Worm (Caenorhabditis elegans): ENCODE data around the gene K08H10.10.
"Not testable (repeated sequence)": the region's sequence is repeated elsewhere in the genome, so short reads cannot be mapped to it uniquely, and the experiment has no call there.

ce11 chrV:10004048-10004761 lies 3.3 kb downstream of the K08H10.10 start, which contains the start of gene uda-1:
- TF ChIP-seq ama-1 (optimal IDR thresholded peaks at IDR 0.05); pes-1 (GFP tag; IDR thresholded peaks at IDR 0.05); tra-4 (tag; optimal IDR thresholded peaks at IDR 0.05); B0310.2 (tag; optimal IDR thresholded peaks at IDR 0.05); hnd-1 (tag; optimal IDR thresholded peaks at IDR 0.05); tbx-37 (GFP tag; conservative IDR thresholded peaks at IDR 0.05); flt-1 (GFP tag; IDR thresholded peaks at IDR 0.05); sea-1 (GFP tag; conservative IDR thresholded peaks at IDR 0.05); scrt-1 (GFP tag; IDR thresholded peaks at IDR 0.05); hmbx-1 (tag; optimal IDR thresholded peaks at IDR 0.05); F13C5.2 (tag; optimal IDR thresholded peaks at IDR 0.05); ceh-13 (GFP tag; optimal IDR thresholded peaks at IDR 0.05): not testable (repeated sequence)
